Fruit fly (Drosophila melanogaster) whole organism, wandering third instar larva: Measurements from ENCODE around the gene Dhc16F.

Experiments used
- CG32264 ChIP-seq: fragments of 200-800 bp; sonication (Bioruptor generic); optimal IDR thresholded peaks from 2 replicates; lab custom pipeline; 2016; ENCODE audit warnings: missing biosample characterization, missing genetic modification characterization
- Dfd ChIP-seq: fragments of >200 bp; optimal IDR thresholded peaks from 2 replicates; lab custom pipeline; 2017; ENCODE audit warnings: missing biosample characterization, missing genetic modification characterization
- GATAd ChIP-seq: sonication (Bioruptor generic); optimal IDR thresholded peaks from 2 replicates; lab custom pipeline; 2016; ENCODE audit warnings: missing biosample characterization, missing genetic modification characterization
- Rel ChIP-seq, 2 experiments: fragments of 200-800 bp; sonication (Bioruptor generic) in 1 of 2; optimal IDR thresholded peaks; 2 replicates in 1 of 2; 3 replicates in 1 of 2; lab custom pipeline; 2016 to 2019; ENCODE audit warnings: mild to moderate bottlenecking in 2 of 2, missing biosample characterization in 2 of 2, missing genetic modification characterization in 2 of 2, moderate library complexity in 1 of 2
- h ChIP-seq: fragments of 200-800 bp; sonication (Bioruptor generic); optimal IDR thresholded peaks from 3 replicates; lab custom pipeline; 2016; ENCODE audit warnings: missing biosample characterization, mild to moderate bottlenecking, missing genetic modification characterization
- lola ChIP-seq: fragments of >200 bp; optimal IDR thresholded peaks from 2 replicates; lab custom pipeline; 2017; ENCODE audit warnings: missing biosample characterization, missing genetic modification characterization
- usp ChIP-seq: fragments of >200 bp; optimal IDR thresholded peaks from 2 replicates; lab custom pipeline; 2017; ENCODE audit warnings: missing biosample characterization, missing genetic modification characterization
- woc ChIP-seq: sonication (Bioruptor generic); optimal IDR thresholded peaks from 2 replicates; lab custom pipeline; 2016; ENCODE audit warnings: missing biosample characterization, mild to moderate bottlenecking, missing genetic modification characterization

dm6 chrX:18091159-18091676 lies 26.9 kb downstream of the Dhc16F start, which contains the start of gene scu:
- TF ChIP-seq Rel (GFP tag; optimal IDR thresholded peaks at IDR 0.05; lab: Kevin White, UChicago) (peak; percentile 39), Rel (tag; optimal IDR thresholded peaks at IDR 0.05; lab: Kevin White, UChicago) (peak; percentile 74), woc (GFP tag; lab: Kevin White, UChicago) (no peak), h (GFP tag; lab: Kevin White, UChicago) (no peak), usp (GFP tag; lab: Kevin White, UChicago) (no peak), Dfd (GFP tag; lab: Kevin White, UChicago) (no peak), lola (GFP tag; lab: Kevin White, UChicago) (no peak), CG32264 (no peak), GATAd (no peak)
